Fruit fly (Drosophila melanogaster): Measurements from ENCODE around the gene CG6321.

Gene CG6321

DNA sequence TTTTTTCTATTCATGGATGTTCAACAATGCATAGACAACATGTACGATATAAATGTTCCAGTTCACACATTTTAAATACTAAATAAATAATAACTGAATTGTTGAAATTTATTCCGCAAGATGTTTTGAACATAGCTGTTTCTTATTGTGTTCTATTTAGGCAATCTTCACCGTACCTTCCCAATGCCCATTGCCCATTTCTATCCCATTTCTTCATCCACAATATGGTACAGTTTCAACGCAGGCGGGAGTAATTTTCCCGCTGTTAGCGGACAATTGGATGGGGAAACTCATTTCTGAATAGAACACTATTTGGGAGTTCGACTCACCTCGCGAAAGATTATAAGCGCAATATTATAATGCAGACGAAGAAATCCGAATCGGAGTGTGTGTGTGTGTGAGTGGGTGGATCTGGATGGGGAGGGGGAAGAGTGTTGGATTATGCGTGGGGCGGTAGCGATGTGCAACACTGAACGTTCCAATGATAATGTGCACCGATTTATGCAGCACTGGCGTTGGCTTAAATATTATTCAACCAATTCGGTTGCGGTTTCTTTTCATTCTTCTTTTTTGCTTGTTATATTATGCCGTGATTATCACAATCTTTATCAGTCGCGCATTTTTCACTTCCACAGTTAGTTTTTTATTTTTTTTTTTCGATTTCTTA is 31.1 kb upstream of the CG6321 start:
- TF ChIP-seq Poxn (GFP tag; IDR thresholded peaks at IDR 0.05) (no peak), CG17186 (GFP tag; optimal IDR thresholded peaks at IDR 0.05) (peak; percentile 27), Bgb (GFP tag; IDR thresholded peaks at IDR 0.05; ENCODE audit: partially characterized antibody) (no peak), Hey (tag; optimal IDR thresholded peaks at IDR 0.05) (no peak), NK7.1 (GFP tag; optimal IDR thresholded peaks at IDR 0.05) (no peak), gce (GFP tag; IDR thresholded peaks at IDR 0.05) (no peak), MTF-1 (GFP tag; optimal IDR thresholded peaks at IDR 0.05; ENCODE audit: borderline replicate concordance) (peak; percentile 28), CG10274 (GFP tag; optimal IDR thresholded peaks at IDR 0.05) (no peak), CG15269 (tag; optimal IDR thresholded peaks at IDR 0.05) (no peak), CG7786 (GFP tag; optimal IDR thresholded peaks at IDR 0.05) (peak; percentile 31), crc (GFP tag; optimal IDR thresholded peaks at IDR 0.05) (peak; percentile 22), CG13296 (GFP tag; optimal IDR thresholded peaks at IDR 0.05) (no peak), CG11398 (GFP tag; optimal IDR thresholded peaks at IDR 0.05) (no peak), HLH3B (GFP tag; IDR thresholded peaks at IDR 0.05) (no peak), otp (GFP tag; IDR thresholded peaks at IDR 0.05) (no peak; the same call in 2 of the 3 replicates), pros (GFP tag; optimal IDR thresholded peaks at IDR 0.05) (no peak), Sry-δ (GFP tag; optimal IDR thresholded peaks at IDR 0.05) (peak; percentile 53), CG11560 (tag; IDR thresholded peaks at IDR 0.05) (no peak), Ada2b (GFP tag; IDR thresholded peaks at IDR 0.05) (no peak), CG3847 (GFP tag; IDR thresholded peaks at IDR 0.05) (peak; percentile 80), CG32772 (GFP tag; IDR thresholded peaks at IDR 0.05) (no peak), slp2 (GFP tag; optimal IDR thresholded peaks at IDR 0.05) (no peak), Nf-YA (GFP tag; IDR thresholded peaks at IDR 0.05) (no peak), fru (optimal IDR thresholded peaks at IDR 0.05) (no peak), btn (GFP tag; optimal IDR thresholded peaks at IDR 0.05) (peak; percentile 45), Camta (GFP tag; optimal IDR thresholded peaks at IDR 0.05) (peak; percentile 38), CG17385 (GFP tag; optimal IDR thresholded peaks at IDR 0.05) (peak; percentile 55), Max (GFP tag; optimal IDR thresholded peaks at IDR 0.05) (peak; percentile 7), dysf (GFP tag; IDR thresholded peaks at IDR 0.05) (no peak), CG7839 (tag; optimal IDR thresholded peaks at IDR 0.05) (peak; percentile 43), CG31388 (GFP tag; optimal IDR thresholded peaks at IDR 0.05) (no peak), Rx (GFP tag; IDR thresholded peaks at IDR 0.05) (0 out of 2 replicates have a peak, but pooled peaks have one; percentile 26), Elba2 (GFP tag; optimal IDR thresholded peaks at IDR 0.05) (peak; percentile 27), CG1647 (GFP tag; optimal IDR thresholded peaks at IDR 0.05) (peak; percentile 67), CG17359 (tag; optimal IDR thresholded peaks at IDR 0.05) (peak; percentile 30), pb (GFP tag; optimal IDR thresholded peaks at IDR 0.05) (peak; percentile 20), CG34224 (GFP tag; IDR thresholded peaks at IDR 0.05; ENCODE audit: partially characterized antibody) (no peak), insv (GFP tag; optimal IDR thresholded peaks at IDR 0.05) (peak in 1 of 2 experiments; percentile 33), grn (GFP tag; optimal IDR thresholded peaks at IDR 0.05) (no peak), CG32532 (GFP tag; IDR thresholded peaks at IDR 0.05) (0 out of 2 replicates have a peak, but pooled peaks have one; percentile 43), Chrac-16 (GFP tag; optimal IDR thresholded peaks at IDR 0.05) (peak; percentile 30), Hmx (GFP tag; optimal IDR thresholded peaks at IDR 0.05) (no peak), CG18619 (GFP tag; optimal IDR thresholded peaks at IDR 0.05) (peak; percentile 22), ham (GFP tag; IDR thresholded peaks at IDR 0.05) (no peak), gcm2 (GFP tag; optimal IDR thresholded peaks at IDR 0.05) (no peak), cas (GFP tag; IDR thresholded peaks at IDR 0.05) (no peak), zen (tag; optimal IDR thresholded peaks at IDR 0.05) (no peak), Eip74EF (GFP tag; optimal IDR thresholded peaks at IDR 0.05) (no peak), D19B (GFP tag; optimal IDR thresholded peaks at IDR 0.05) (no peak), ase (GFP tag; IDR thresholded peaks at IDR 0.05) (no peak), onecut (GFP tag; IDR thresholded peaks at IDR 0.05) (peak; percentile 56; the same call in 1 of the 2 replicates)

Measured in whole organism, embryonic.